Worm (Caenorhabditis elegans) whole organism, mixed stage, embryonic: Measurements from ENCODE around the gene teg-1.

Experiments used
- lin-13 ChIP-seq: fragments of 150-350 bp; optimal IDR thresholded peaks from 2 replicates; lab custom pipeline; 2014; ENCODE audit warnings: missing biosample characterization, missing genetic modification characterization
- unc-62 ChIP-seq: fragments of 150-350 bp; optimal IDR thresholded peaks from 2 replicates; lab custom pipeline; 2014; ENCODE audit warnings: missing biosample characterization, missing genetic modification reagents, missing genetic modification characterization

ce11 chrIII:11350107-11350826 is 32.2 kb upstream of the teg-1 start:
- TF ChIP-seq unc-62 (GFP tag; lab: Kevin White, UChicago), result no peak
- no peak for TF ChIP-seq lin-13 (tag; lab: Kevin White, UChicago)
